Worm (Caenorhabditis elegans): ENCODE data around the gene T21C9.6.

Gene T21C9.6

ce11 chrV:10581837-10582300 is at the start of gene T21C9.6:
TSS of gene T21C9.6 (plus strand) at chrV:10581887.
- TF ChIP-seq elt-2 (tag; optimal IDR thresholded peaks at IDR 0.05) (peak; percentile 25), egl-27 (tag; optimal IDR thresholded peaks at IDR 0.05) (no peak)

ce11 chrV:10532725-10533124 is 49.0 kb upstream of the T21C9.6 start, which contains the start of gene txt-10:
TSS of gene txt-10 (minus strand) at chrV:10532825.
- TF ChIP-seq lin-14 (GFP tag; optimal IDR thresholded peaks at IDR 0.05) (no peak), mab-9 (GFP tag; IDR thresholded peaks at IDR 0.05) (no peak), unc-130 (tag; optimal IDR thresholded peaks at IDR 0.05) (no peak), fos-1 (tag; optimal IDR thresholded peaks at IDR 0.05) (no peak), nhr-76 (tag; optimal IDR thresholded peaks at IDR 0.05) (no peak), ets-5 (GFP tag; IDR thresholded peaks at IDR 0.05) (no peak), fkh-8 (tag; optimal IDR thresholded peaks at IDR 0.05) (no peak), sup-37 (GFP tag; optimal IDR thresholded peaks at IDR 0.05) (no peak), ces-1 (GFP tag; optimal IDR thresholded peaks at IDR 0.05) (no peak), lin-13 (GFP tag; optimal IDR thresholded peaks at IDR 0.05) (no peak)

- TF ChIP-seq skn-1 (tag; optimal IDR thresholded peaks at IDR 0.05) (no peak), fos-1 (tag; optimal IDR thresholded peaks at IDR 0.05) (no peak), snpc-4 (tag; optimal IDR thresholded peaks at IDR 0.05) (no peak), blmp-1 (tag; optimal IDR thresholded peaks at IDR 0.05) (peak; percentile 44), zag-1 (tag; optimal IDR thresholded peaks at IDR 0.05) (no peak), ces-1 (GFP tag; optimal IDR thresholded peaks at IDR 0.05) (no peak), tlp-1 (tag; optimal IDR thresholded peaks at IDR 0.05) (no peak), unc-62 (GFP tag; optimal IDR thresholded peaks at IDR 0.05) (no peak), egl-27 (tag; optimal IDR thresholded peaks at IDR 0.05) (no peak), efl-3 (GFP tag; optimal IDR thresholded peaks at IDR 0.05) (no peak), lin-15B (tag; optimal IDR thresholded peaks at IDR 0.05) (no peak), nhr-12 (tag; optimal IDR thresholded peaks at IDR 0.05) (no peak), ztf-11 (tag; optimal IDR thresholded peaks at IDR 0.05) (no peak), irx-1 (tag; optimal IDR thresholded peaks at IDR 0.05) (no peak), tbx-2 (tag; optimal IDR thresholded peaks at IDR 0.05) (no peak), nhr-237 (tag; optimal IDR thresholded peaks at IDR 0.05) (no peak), ceh-82 (tag; optimal IDR thresholded peaks at IDR 0.05) (no peak), unc-98 (GFP tag; IDR thresholded peaks at IDR 0.05) (no peak), nhr-76 (tag; optimal IDR thresholded peaks at IDR 0.05) (no peak), nhr-90 (tag; optimal IDR thresholded peaks at IDR 0.05; ENCODE audit: poor library complexity) (peak; percentile 24), ceh-90 (tag; optimal IDR thresholded peaks at IDR 0.05) (no peak), dpl-1 (GFP tag; optimal IDR thresholded peaks at IDR 0.05) (peak in 2 of 3 experiments; percentile 14 to 35), lin-13 (GFP tag; optimal IDR thresholded peaks at IDR 0.05) (no peak), nhr-20 (tag; optimal IDR thresholded peaks at IDR 0.05) (peak; percentile 53), egl-13 (tag; optimal IDR thresholded peaks at IDR 0.05) (no peak), nhr-71 (tag; optimal IDR thresholded peaks at IDR 0.05) (peak; percentile 63), Y116A8C.19 (tag; optimal IDR thresholded peaks at IDR 0.05; ENCODE audit: borderline replicate concordance) (no peak), grh-1 (GFP tag; IDR thresholded peaks at IDR 0.05) (no peak), C04F5.9 (tag; optimal IDR thresholded peaks at IDR 0.05) (no peak), vab-15 (tag; optimal IDR thresholded peaks at IDR 0.05) (no peak), mef-2 (tag; optimal IDR thresholded peaks at IDR 0.05) (no peak), ets-5 (GFP tag; IDR thresholded peaks at IDR 0.05) (no peak), elt-2 (tag; optimal IDR thresholded peaks at IDR 0.05) (peak; percentile 17), snu-23 (GFP tag; optimal IDR thresholded peaks at IDR 0.05) (peak; percentile 45), elt-3 (tag; optimal IDR thresholded peaks at IDR 0.05) (peak in 1 of 6 experiments; percentile 17), nhr-19 (GFP tag; conservative IDR thresholded peaks at IDR 0.05) (no peak), rnt-1 (tag; optimal IDR thresholded peaks at IDR 0.05) (peak; percentile 16), fkh-4 (tag; optimal IDR thresholded peaks at IDR 0.05; ENCODE audit: borderline replicate concordance) (no peak), nhr-28 (tag; optimal IDR thresholded peaks at IDR 0.05) (no peak), pax-3 (tag; optimal IDR thresholded peaks at IDR 0.05) (no peak), unc-86 (tag; optimal IDR thresholded peaks at IDR 0.05) (no peak), nhr-85 (tag) (no peak), F16B12.6 (tag; optimal IDR thresholded peaks at IDR 0.05) (no peak)
Observed at ce11 chrV:10535325-10535724, 46.4 kb upstream of the T21C9.6 start.
